Worm (Caenorhabditis elegans) whole organism, young adult: ENCODE results near the gene Y67D2.2.

Experiments used
- B0261.1 ChIP-seq: sonication (generic microtip); optimal IDR thresholded peaks from 2 replicates; lab custom pipeline; 2016; ENCODE audit warnings: mild to moderate bottlenecking, missing genetic modification characterization, moderate library complexity, missing compliant biosample characterization
- B0336.3 ChIP-seq: fragments of 200-800 bp; sonication (Bioruptor generic); IDR thresholded peaks from 2 replicates; pipeline ENCODE4 v1.3.6; 2022; ENCODE audit warnings: missing genetic modification characterization, missing compliant biosample characterization
- F52B5.7 ChIP-seq: sonication (generic microtip); optimal IDR thresholded peaks from 2 replicates; lab custom pipeline; 2016; ENCODE audit warnings: mild to moderate bottlenecking, missing genetic modification characterization, missing compliant biosample characterization
- T07F8.4 ChIP-seq: sonication (generic microtip); optimal IDR thresholded peaks from 2 replicates; lab custom pipeline; 2016; ENCODE audit warnings: mild to moderate bottlenecking, missing genetic modification characterization, moderate library complexity, missing compliant biosample characterization
- T26A5.8 ChIP-seq: sonication (generic microtip); optimal IDR thresholded peaks from 2 replicates; lab custom pipeline; 2016; ENCODE audit warnings: missing genetic modification characterization, missing compliant biosample characterization
- Y95B8A.8 ChIP-seq: fragments of 200-800 bp; sonication (Bioruptor generic); IDR thresholded peaks from 2 replicates; pipeline ENCODE4 v1.3.6; 2022; ENCODE audit warnings: missing genetic modification reagents, missing genetic modification characterization, missing compliant biosample characterization
- ZK185.1 ChIP-seq: sonication (generic microtip); optimal IDR thresholded peaks from 2 replicates; lab custom pipeline; 2016; ENCODE audit warnings: mild to moderate bottlenecking, missing genetic modification characterization, missing compliant biosample characterization; ENCODE audit not compliant: poor library complexity, severe bottlenecking
- akir-1 ChIP-seq: fragments of 200-800 bp; sonication (Bioruptor generic); optimal IDR thresholded peaks from 2 replicates; lab custom pipeline; 2018; ENCODE audit warnings: mild to moderate bottlenecking, missing genetic modification characterization, moderate library complexity, missing compliant biosample characterization
- ama-1 ChIP-seq, 3 experiments: fragments of 150-350 bp in 1 of 3; sonication (generic microtip) in 2 of 3; optimal IDR thresholded peaks; 2 replicates each; lab custom pipeline; 2014 to 2018; ENCODE audit warnings: missing biosample characterization in 2 of 3, missing genetic modification characterization in 2 of 3, missing genetic modification reagents in 2 of 3
- athp-1 ChIP-seq: sonication (generic microtip); optimal IDR thresholded peaks from 2 replicates; lab custom pipeline; 2017; ENCODE audit warnings: mild to moderate bottlenecking, missing genetic modification characterization, missing compliant biosample characterization
- attf-6 ChIP-seq: fragments of 200-800 bp; sonication (Bioruptor generic); IDR thresholded peaks from 2 replicates; pipeline ENCODE4 v1.3.6; 2022; ENCODE audit warnings: missing genetic modification reagents, missing genetic modification characterization, missing compliant biosample characterization
- ceh-100 ChIP-seq: fragments of 200-800 bp; sonication (Bioruptor generic); IDR thresholded peaks from 2 replicates; pipeline ENCODE4 v1.3.6; 2022; ENCODE audit warnings: missing genetic modification reagents, missing genetic modification characterization, missing compliant biosample characterization
- ceh-40 ChIP-seq: fragments of 200-800 bp; sonication (Bioruptor generic); IDR thresholded peaks from 2 replicates; pipeline ENCODE4 v1.3.6; 2022; ENCODE audit warnings: missing genetic modification characterization, missing compliant biosample characterization
- ceh-79 ChIP-seq: sonication (generic microtip); optimal IDR thresholded peaks from 2 replicates; lab custom pipeline; 2017; ENCODE audit warnings: mild to moderate bottlenecking, missing genetic modification characterization, missing compliant biosample characterization
- chd-7 ChIP-seq: sonication (generic microtip); optimal IDR thresholded peaks from 2 replicates; lab custom pipeline; 2016; ENCODE audit warnings: mild to moderate bottlenecking, missing genetic modification characterization, moderate library complexity, missing compliant biosample characterization
- dox-1 ChIP-seq: fragments of 200-800 bp; sonication (Bioruptor generic); IDR thresholded peaks from 2 replicates; pipeline ENCODE4 v1.3.6; 2022; ENCODE audit warnings: missing genetic modification reagents, missing genetic modification characterization, missing compliant biosample characterization
- dpl-1 ChIP-seq: fragments of 150-350 bp; optimal IDR thresholded peaks from 2 replicates; lab custom pipeline; 2014; ENCODE audit warnings: missing biosample characterization, missing genetic modification reagents, missing genetic modification characterization
- egl-18 ChIP-seq: fragments of 200-800 bp; sonication (Bioruptor generic); IDR thresholded peaks from 2 replicates; pipeline ENCODE4 v1.3.6; 2022; ENCODE audit warnings: missing genetic modification reagents, missing genetic modification characterization, missing compliant biosample characterization
- egrh-3 ChIP-seq: fragments of 200-800 bp; sonication (Bioruptor generic); IDR thresholded peaks from 2 replicates; pipeline ENCODE4 v1.3.6; 2022; ENCODE audit warnings: missing genetic modification reagents, missing genetic modification characterization, missing compliant biosample characterization
- ekl-4 ChIP-seq: fragments of 200-800 bp; sonication (Bioruptor generic); IDR thresholded peaks from 2 replicates; pipeline ENCODE4 v1.3.6; 2022; ENCODE audit warnings: missing genetic modification reagents, missing genetic modification characterization, missing compliant biosample characterization
- fkh-3 ChIP-seq: sonication (generic microtip); optimal IDR thresholded peaks from 2 replicates; lab custom pipeline; 2016; ENCODE audit warnings: mild to moderate bottlenecking, missing genetic modification characterization, missing compliant biosample characterization
- hlh-12 ChIP-seq: sonication (generic microtip); optimal IDR thresholded peaks from 2 replicates; lab custom pipeline; 2016; ENCODE audit warnings: missing genetic modification characterization, missing compliant biosample characterization
- hmg-1.2 ChIP-seq: fragments of 200-800 bp; sonication (Bioruptor generic); IDR thresholded peaks from 2 replicates; pipeline ENCODE4 v1.3.6; 2022; ENCODE audit warnings: missing genetic modification reagents, missing genetic modification characterization, missing compliant biosample characterization
- hrde-1 ChIP-seq: sonication (generic microtip); optimal IDR thresholded peaks from 2 replicates; lab custom pipeline; 2016; ENCODE audit warnings: missing genetic modification characterization, mild to moderate bottlenecking, missing compliant biosample characterization, moderate library complexity, missing genotype, missing genetic modification reagents, borderline replicate concordance
- let-526 ChIP-seq: fragments of 200-800 bp; sonication (Bioruptor generic); IDR thresholded peaks from 2 replicates; pipeline ENCODE4 v1.3.6; 2022; ENCODE audit warnings: missing genetic modification reagents, missing genetic modification characterization, missing compliant biosample characterization
- let-607 ChIP-seq, 2 experiments: fragments of 200-800 bp in 1 of 2; sonication (Bioruptor generic) in 1 of 2; sonication (generic microtip) in 1 of 2; optimal IDR thresholded peaks; 2 replicates each; lab custom pipeline; 2016 to 2018; ENCODE audit warnings: mild to moderate bottlenecking in 2 of 2, missing compliant biosample characterization in 2 of 2, missing genetic modification characterization in 2 of 2, moderate library complexity in 2 of 2, missing genotype in 1 of 2
- lin-26 ChIP-seq: fragments of 200-800 bp; sonication (Bioruptor generic); IDR thresholded peaks from 2 replicates; pipeline ENCODE4 v1.3.6; 2022; ENCODE audit warnings: missing genetic modification reagents, missing genetic modification characterization, missing compliant biosample characterization
- lin-35 ChIP-seq, 3 experiments: fragments of 150-350 bp in 2 of 3; sonication (generic microtip) in 1 of 3; optimal IDR thresholded peaks; 2 replicates each; lab custom pipeline; 2014 to 2018; ENCODE audit warnings: missing biosample characterization in 3 of 3, missing genetic modification characterization in 3 of 3, missing genetic modification reagents in 3 of 3
- lin-54 ChIP-seq: fragments of 200-800 bp; sonication (Bioruptor generic); optimal IDR thresholded peaks from 2 replicates; lab custom pipeline; 2018; ENCODE audit warnings: mild to moderate bottlenecking, missing genetic modification characterization, missing compliant biosample characterization
- lsl-1 ChIP-seq: fragments of 200-800 bp; sonication (Bioruptor generic); optimal IDR thresholded peaks from 2 replicates; lab custom pipeline; 2018; ENCODE audit warnings: mild to moderate bottlenecking, missing genetic modification characterization, moderate library complexity, missing compliant biosample characterization
- madf-3 ChIP-seq: fragments of 200-800 bp; sonication (Bioruptor generic); IDR thresholded peaks from 2 replicates; pipeline ENCODE4 v1.3.6; 2022; ENCODE audit warnings: missing genetic modification reagents, missing genetic modification characterization, missing compliant biosample characterization
- mcd-1 ChIP-seq: fragments of 200-800 bp; sonication (Bioruptor generic); IDR thresholded peaks from 2 replicates; pipeline ENCODE4 v1.3.6; 2022; ENCODE audit warnings: missing genetic modification reagents, missing genetic modification characterization, missing compliant biosample characterization
- mel-28 ChIP-seq: sonication (generic microtip); optimal IDR thresholded peaks from 2 replicates; lab custom pipeline; 2016; ENCODE audit warnings: borderline replicate concordance, mild to moderate bottlenecking, missing genetic modification characterization, missing compliant biosample characterization
- nfya-2 ChIP-seq: fragments of 200-800 bp; sonication (Bioruptor generic); IDR thresholded peaks from 2 replicates; pipeline ENCODE4 v1.3.6; 2022; ENCODE audit warnings: missing genetic modification reagents, missing genetic modification characterization, missing compliant biosample characterization
- pbrm-1 ChIP-seq: fragments of 200-800 bp; sonication (Bioruptor generic); IDR thresholded peaks from 2 replicates; pipeline ENCODE4 v1.3.6; 2022; ENCODE audit warnings: missing genetic modification reagents, missing genetic modification characterization, missing compliant biosample characterization
- pha-4 ChIP-seq: fragments of 150-350 bp; sonication (generic microtip); optimal IDR thresholded peaks from 2 replicates; lab custom pipeline; 2014; ENCODE audit warnings: missing biosample characterization, missing genetic modification reagents, missing genetic modification characterization
- rcor-1 ChIP-seq: fragments of 200-800 bp; sonication (Bioruptor generic); IDR thresholded peaks from 2 replicates; pipeline ENCODE4 v1.3.6; 2022; ENCODE audit warnings: missing genetic modification reagents, missing genetic modification characterization, missing compliant biosample characterization
- rec-8 ChIP-seq, 2 experiments: sonication (generic microtip); optimal IDR thresholded peaks; 2 replicates each; lab custom pipeline; 2016; ENCODE audit warnings: mild to moderate bottlenecking in 2 of 2, missing genetic modification characterization in 2 of 2, missing genetic modification reagents in 2 of 2, missing genotype in 2 of 2, missing biosample characterization in 1 of 2, missing compliant biosample characterization in 1 of 2, moderate library complexity in 1 of 2
- snpc-4 ChIP-seq, 5 experiments: fragments of 150-350 bp in 1 of 5; sonication (generic microtip) in 4 of 5; optimal IDR thresholded peaks; 2 replicates each; lab custom pipeline; 2014 to 2018; ENCODE audit warnings: missing genetic modification characterization in 5 of 5, missing biosample characterization in 3 of 5, antibody characterized with exemption in 2 of 5, mild to moderate bottlenecking in 2 of 5, missing compliant biosample characterization in 2 of 5, missing genotype in 2 of 5, moderate library complexity in 2 of 5, missing genetic modification reagents in 1 of 5
- tbp1 ChIP-seq: fragments of 200-800 bp; sonication (Bioruptor generic); optimal IDR thresholded peaks from 2 replicates; lab custom pipeline; 2018; ENCODE audit warnings: mild to moderate bottlenecking, missing genetic modification characterization, missing compliant biosample characterization
- tlf-1 ChIP-seq: fragments of 200-800 bp; sonication (Bioruptor generic); optimal IDR thresholded peaks from 2 replicates; lab custom pipeline; 2018; ENCODE audit warnings: mild to moderate bottlenecking, missing genetic modification characterization, missing compliant biosample characterization
- unc-130 ChIP-seq: sonication (generic microtip); optimal IDR thresholded peaks from 2 replicates; lab custom pipeline; 2016; ENCODE audit warnings: missing genetic modification reagents, missing genetic modification characterization, missing compliant biosample characterization
- xnd-1 ChIP-seq: sonication (generic microtip); optimal IDR thresholded peaks from 2 replicates; lab custom pipeline; 2016; ENCODE audit warnings: missing genotype, missing genetic modification reagents, missing genetic modification characterization, missing compliant biosample characterization
- ztf-26 ChIP-seq: sonication (generic microtip); optimal IDR thresholded peaks from 2 replicates; lab custom pipeline; 2017; ENCODE audit warnings: missing genetic modification characterization, missing compliant biosample characterization
- ztf-3 ChIP-seq: fragments of 200-800 bp; sonication (Bioruptor generic); optimal IDR thresholded peaks from 2 replicates; lab custom pipeline; 2018; ENCODE audit warnings: mild to moderate bottlenecking, missing genetic modification characterization, missing compliant biosample characterization

Y67D2.2 gene

DNA sequence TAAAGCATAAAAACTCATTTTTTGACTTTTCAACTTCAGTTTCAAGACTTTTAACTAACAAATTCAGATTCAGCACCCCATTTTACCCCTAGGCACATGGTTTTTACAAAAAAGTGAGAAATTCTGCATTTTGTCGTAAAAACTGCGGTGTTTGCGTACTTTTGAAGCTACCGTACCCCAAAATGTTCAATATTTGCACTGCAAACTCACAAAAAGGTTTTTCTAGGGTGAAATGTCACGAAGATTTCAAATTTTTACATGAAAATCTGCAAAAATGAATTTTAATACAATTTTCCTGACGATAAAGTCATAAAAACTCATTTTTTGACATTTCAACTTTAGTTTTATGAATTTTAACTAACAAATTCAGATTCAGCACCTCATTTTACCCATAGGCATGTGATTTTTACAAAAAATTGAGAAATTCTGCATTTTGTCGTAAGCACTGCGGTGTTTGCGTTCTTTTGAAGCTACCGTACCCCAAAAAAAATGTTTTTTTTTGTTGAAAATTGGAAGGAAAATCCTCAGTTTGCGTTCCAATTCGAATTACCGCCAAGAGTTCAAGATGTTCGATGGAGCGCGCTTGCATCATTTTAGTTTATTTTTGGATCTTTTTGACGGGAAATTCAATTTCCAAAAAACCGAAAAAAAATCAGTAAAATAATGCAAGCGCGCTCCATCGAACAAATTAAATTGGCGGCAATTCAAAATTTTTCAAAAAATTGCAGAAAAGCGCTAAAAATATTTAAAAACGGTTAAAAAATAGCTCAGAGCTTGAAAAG is 57.8 kb downstream of the Y67D2.2 start:
- TF ChIP-seq snpc-4 (GFP tag; optimal IDR thresholded peaks at IDR 0.05; lab: Kevin White, UChicago) (no peak), snpc-4 (tag; optimal IDR thresholded peaks at IDR 0.05; lab: Kevin White, UChicago) (peak in 1 of 4 experiments; percentile 59), madf-3 (no peak), athp-1 (peak; percentile 95), hmg-1.2 (GFP tag; lab: Robert Waterston, UW) (0 out of 2 replicates have a peak, but pooled peaks have one; percentile 36), pbrm-1 (GFP tag; lab: Robert Waterston, UW) (peak; percentile 53; the same call in 1 of the 2 replicates), ceh-79 (tag; lab: Kevin White, UChicago) (peak; percentile 63), ztf-26 (tag; lab: Kevin White, UChicago) (peak; percentile 82), rcor-1 (GFP tag; lab: Robert Waterston, UW) (peak; percentile 47; the same call in 1 of the 2 replicates), xnd-1 (tag; lab: Kevin White, UChicago) (no peak), F52B5.7 (tag; lab: Kevin White, UChicago) (peak; percentile 92), ekl-4 (GFP tag; lab: Robert Waterston, UW) (peak; percentile 80), lin-26 (peak; percentile 44; the same call in 1 of the 2 replicates), lin-54 (GFP tag; lab: Kevin White, UChicago) (peak; percentile 87), lin-35 (GFP tag; optimal IDR thresholded peaks at IDR 0.05; lab: Kevin White, UChicago) (no peak), chd-7 (peak; percentile 89), lsl-1 (GFP tag; lab: Kevin White, UChicago) (peak; percentile 55), B0261.1 (tag; lab: Kevin White, UChicago) (peak; percentile 29), ama-1 (optimal IDR thresholded peaks at IDR 0.05; lab: Kevin White, UChicago) (peak; percentile 94), ama-1 (GFP tag; optimal IDR thresholded peaks at IDR 0.05; lab: Kevin White, UChicago) (no peak), rec-8 (tag; optimal IDR thresholded peaks at IDR 0.05; lab: Kevin White, UChicago) (peak in 1 of 2 experiments; percentile 41), B0336.3 (GFP tag; lab: Robert Waterston, UW) (peak; percentile 90), nfya-2 (GFP tag; lab: Robert Waterston, UW) (peak; percentile 78), T07F8.4 (tag; lab: Kevin White, UChicago) (no peak), mcd-1 (GFP tag; lab: Robert Waterston, UW) (peak; percentile 88), ceh-100 (GFP tag; lab: Robert Waterston, UW) (peak; percentile 50; the same call in 1 of the 2 replicates), egrh-3 (GFP tag; lab: Robert Waterston, UW) (no peak), hlh-12 (tag; lab: Kevin White, UChicago) (peak; percentile 35), tlf-1 (GFP tag; lab: Kevin White, UChicago) (peak; percentile 74), let-607 (tag; optimal IDR thresholded peaks at IDR 0.05; lab: Kevin White, UChicago) (peak in 1 of 2 experiments; percentile 47), egl-18 (peak; percentile 68; the same call in 1 of the 2 replicates), ztf-3 (GFP tag; lab: Kevin White, UChicago) (peak; percentile 29), akir-1 (GFP tag; lab: Kevin White, UChicago) (no peak), mel-28 (tag; lab: Kevin White, UChicago) (no peak), pha-4 (tag; lab: Kevin White, UChicago) (no peak), let-526 (GFP tag; lab: Robert Waterston, UW) (0 out of 2 replicates have a peak, but pooled peaks have one; percentile 13), ZK185.1 (no peak), dpl-1 (GFP tag; lab: Kevin White, UChicago) (peak; percentile 36), attf-6 (0 out of 2 replicates have a peak, but pooled peaks have one; percentile 37), Y95B8A.8 (GFP tag; lab: Robert Waterston, UW) (peak; percentile 56; the same call in 1 of the 2 replicates), unc-130 (GFP tag; lab: Kevin White, UChicago) (peak; percentile 47), fkh-3 (tag; lab: Kevin White, UChicago) (peak; percentile 83), T26A5.8 (tag; lab: Kevin White, UChicago) (peak; percentile 39), ceh-40 (GFP tag; lab: Robert Waterston, UW) (peak; percentile 55; the same call in 1 of the 2 replicates), tbp1 (GFP tag; lab: Kevin White, UChicago) (peak; percentile 55), hrde-1 (tag; lab: Kevin White, UChicago) (peak; percentile 85), dox-1 (peak; percentile 48)
